Worm (Caenorhabditis elegans): ENCODE data around the gene E04F6.15.

- no peak for TF ChIP-seq rbr-2 (tag; optimal IDR thresholded peaks at IDR 0.05)
- TF ChIP-seq skn-1 (tag; optimal IDR thresholded peaks at IDR 0.05): no peak
- no peak for TF ChIP-seq mdl-1 (tag; optimal IDR thresholded peaks at IDR 0.05)
Measured at ce11 chrII:7176108-7176507, 34.0 kb downstream of the E04F6.15 start.
